Worm (Caenorhabditis elegans) whole organism, young adult: ENCODE measurements around the gene attf-2.

Experiments
- D2030.7 ChIP-seq: fragments of 200-800 bp; sonication (Bioruptor generic); IDR thresholded peaks from 2 replicates; pipeline ENCODE4 v1.3.6; 2022; ENCODE audit warnings: missing genetic modification reagents, missing genetic modification characterization, missing compliant biosample characterization
- F22D6.2 ChIP-seq: sonication (generic microtip); optimal IDR thresholded peaks from 2 replicates; lab custom pipeline; 2016; ENCODE audit warnings: mild to moderate bottlenecking, missing genetic modification characterization, missing compliant biosample characterization
- F23B12.7 ChIP-seq: sonication (generic microtip); optimal IDR thresholded peaks from 2 replicates; lab custom pipeline; 2017; ENCODE audit warnings: missing genetic modification characterization, mild to moderate bottlenecking, missing compliant biosample characterization, antibody characterized with exemption, moderate library complexity; ENCODE audit not compliant: insufficient read depth
- F33H1.4 ChIP-seq: fragments of 200-800 bp; sonication (Bioruptor generic); IDR thresholded peaks from 2 replicates; pipeline ENCODE4 v1.3.6; 2022; ENCODE audit warnings: missing genetic modification reagents, missing genetic modification characterization, missing compliant biosample characterization
- F55B11.4 ChIP-seq: sonication (generic microtip); optimal IDR thresholded peaks from 2 replicates; lab custom pipeline; 2016; ENCODE audit warnings: missing compliant biosample characterization, missing genetic modification characterization, borderline replicate concordance; ENCODE audit not compliant: insufficient read depth
- T07F8.4 ChIP-seq: sonication (generic microtip); optimal IDR thresholded peaks from 2 replicates; lab custom pipeline; 2016; ENCODE audit warnings: mild to moderate bottlenecking, missing genetic modification characterization, moderate library complexity, missing compliant biosample characterization
- Y53G8AR.9 ChIP-seq: fragments of 200-800 bp; sonication (Bioruptor generic); conservative IDR thresholded peaks from 2 replicates; pipeline ENCODE4 v1.3.6; 2022; ENCODE audit warnings: missing genetic modification reagents, missing genetic modification characterization, missing compliant biosample characterization
- akir-1 ChIP-seq: fragments of 200-800 bp; sonication (Bioruptor generic); optimal IDR thresholded peaks from 2 replicates; lab custom pipeline; 2018; ENCODE audit warnings: mild to moderate bottlenecking, missing genetic modification characterization, moderate library complexity, missing compliant biosample characterization
- aptf-2 ChIP-seq: fragments of 200-800 bp; sonication (Bioruptor generic); conservative IDR thresholded peaks from 2 replicates; pipeline ENCODE4 v1.3.6; 2022; ENCODE audit warnings: missing genetic modification reagents, missing genetic modification characterization, missing compliant biosample characterization
- aptf-3 ChIP-seq: fragments of 200-800 bp; sonication (Bioruptor generic); IDR thresholded peaks from 2 replicates; pipeline ENCODE4 v1.3.6; 2022; ENCODE audit warnings: missing genetic modification characterization, missing compliant biosample characterization
- cebp-2 ChIP-seq: fragments of 200-800 bp; sonication (Bioruptor generic); IDR thresholded peaks from 2 replicates; pipeline ENCODE4 v1.3.6; 2022; ENCODE audit warnings: missing genetic modification characterization, missing compliant biosample characterization
- ceh-27 ChIP-seq: fragments of 200-800 bp; sonication (Bioruptor generic); optimal IDR thresholded peaks from 2 replicates; lab custom pipeline; 2018; ENCODE audit warnings: mild to moderate bottlenecking, missing genetic modification characterization, moderate library complexity, missing compliant biosample characterization
- ceh-91 ChIP-seq: fragments of 200-800 bp; sonication (Bioruptor generic); IDR thresholded peaks from 2 replicates; pipeline ENCODE4 v1.3.6; 2022; ENCODE audit warnings: missing genetic modification reagents, missing genetic modification characterization, missing compliant biosample characterization
- efl-1 ChIP-seq: fragments of 150-350 bp; optimal IDR thresholded peaks from 2 replicates; lab custom pipeline; 2014; ENCODE audit warnings: missing biosample characterization, missing genetic modification reagents, missing genetic modification characterization
- egl-18 ChIP-seq: fragments of 200-800 bp; sonication (Bioruptor generic); IDR thresholded peaks from 2 replicates; pipeline ENCODE4 v1.3.6; 2022; ENCODE audit warnings: missing genetic modification reagents, missing genetic modification characterization, missing compliant biosample characterization
- egl-44 ChIP-seq: fragments of 200-800 bp; sonication (Bioruptor generic); IDR thresholded peaks from 2 replicates; pipeline ENCODE4 v1.3.6; 2022; ENCODE audit warnings: missing genetic modification reagents, missing genetic modification characterization, missing compliant biosample characterization
- egrh-3 ChIP-seq: fragments of 200-800 bp; sonication (Bioruptor generic); IDR thresholded peaks from 2 replicates; pipeline ENCODE4 v1.3.6; 2022; ENCODE audit warnings: missing genetic modification reagents, missing genetic modification characterization, missing compliant biosample characterization
- ekl-4 ChIP-seq: fragments of 200-800 bp; sonication (Bioruptor generic); IDR thresholded peaks from 2 replicates; pipeline ENCODE4 v1.3.6; 2022; ENCODE audit warnings: missing genetic modification reagents, missing genetic modification characterization, missing compliant biosample characterization
- ets-4 ChIP-seq: fragments of 200-800 bp; sonication (Bioruptor generic); optimal IDR thresholded peaks from 2 replicates; lab custom pipeline; 2018; ENCODE audit warnings: mild to moderate bottlenecking, missing genetic modification characterization, missing compliant biosample characterization
- hlh-26 ChIP-seq: fragments of 200-800 bp; sonication (Bioruptor generic); conservative IDR thresholded peaks from 2 replicates; pipeline ENCODE4 v1.3.6; 2022; ENCODE audit warnings: missing genetic modification reagents, missing genetic modification characterization, missing compliant biosample characterization
- hmg-1.2 ChIP-seq: fragments of 200-800 bp; sonication (Bioruptor generic); IDR thresholded peaks from 2 replicates; pipeline ENCODE4 v1.3.6; 2022; ENCODE audit warnings: missing genetic modification reagents, missing genetic modification characterization, missing compliant biosample characterization
- hrde-1 ChIP-seq: sonication (generic microtip); optimal IDR thresholded peaks from 2 replicates; lab custom pipeline; 2016; ENCODE audit warnings: missing genetic modification characterization, mild to moderate bottlenecking, missing compliant biosample characterization, moderate library complexity, missing genotype, missing genetic modification reagents, borderline replicate concordance
- hsf-1 ChIP-seq: fragments of 200-800 bp; sonication (Bioruptor generic); IDR thresholded peaks from 2 replicates; pipeline ENCODE4 v1.3.6; 2022; ENCODE audit warnings: missing genetic modification reagents, missing genetic modification characterization, missing compliant biosample characterization
- let-526 ChIP-seq: fragments of 200-800 bp; sonication (Bioruptor generic); IDR thresholded peaks from 2 replicates; pipeline ENCODE4 v1.3.6; 2022; ENCODE audit warnings: missing genetic modification reagents, missing genetic modification characterization, missing compliant biosample characterization
- let-607 ChIP-seq, 2 experiments: fragments of 200-800 bp in 1 of 2; sonication (Bioruptor generic) in 1 of 2; sonication (generic microtip) in 1 of 2; optimal IDR thresholded peaks; 2 replicates each; lab custom pipeline; 2016 to 2018; ENCODE audit warnings: mild to moderate bottlenecking in 2 of 2, missing compliant biosample characterization in 2 of 2, missing genetic modification characterization in 2 of 2, moderate library complexity in 2 of 2, missing genotype in 1 of 2
- lin-54 ChIP-seq: fragments of 200-800 bp; sonication (Bioruptor generic); optimal IDR thresholded peaks from 2 replicates; lab custom pipeline; 2018; ENCODE audit warnings: mild to moderate bottlenecking, missing genetic modification characterization, missing compliant biosample characterization
- lsl-1 ChIP-seq: fragments of 200-800 bp; sonication (Bioruptor generic); optimal IDR thresholded peaks from 2 replicates; lab custom pipeline; 2018; ENCODE audit warnings: mild to moderate bottlenecking, missing genetic modification characterization, moderate library complexity, missing compliant biosample characterization
- madf-10 ChIP-seq: sonication (generic microtip); optimal IDR thresholded peaks from 2 replicates; lab custom pipeline; 2016; ENCODE audit warnings: mild to moderate bottlenecking, missing genetic modification characterization, missing compliant biosample characterization
- madf-3 ChIP-seq: fragments of 200-800 bp; sonication (Bioruptor generic); IDR thresholded peaks from 2 replicates; pipeline ENCODE4 v1.3.6; 2022; ENCODE audit warnings: missing genetic modification reagents, missing genetic modification characterization, missing compliant biosample characterization
- madf-6 ChIP-seq: fragments of 200-800 bp; sonication (Bioruptor generic); IDR thresholded peaks from 2 replicates; pipeline ENCODE4 v1.3.6; 2022; ENCODE audit warnings: missing genetic modification reagents, missing genetic modification characterization, missing compliant biosample characterization
- madf-8 ChIP-seq: fragments of 200-800 bp; sonication (Bioruptor generic); conservative IDR thresholded peaks from 2 replicates; pipeline ENCODE4 v1.3.6; 2022; ENCODE audit warnings: missing genetic modification reagents, missing genetic modification characterization, missing compliant biosample characterization
- mcd-1 ChIP-seq: fragments of 200-800 bp; sonication (Bioruptor generic); IDR thresholded peaks from 2 replicates; pipeline ENCODE4 v1.3.6; 2022; ENCODE audit warnings: missing genetic modification reagents, missing genetic modification characterization, missing compliant biosample characterization
- mxl-1 ChIP-seq: sonication (generic microtip); optimal IDR thresholded peaks from 2 replicates; lab custom pipeline; 2016; ENCODE audit warnings: missing genetic modification characterization, missing compliant biosample characterization
- nfya-1 ChIP-seq: sonication (generic microtip); optimal IDR thresholded peaks from 2 replicates; lab custom pipeline; 2017; ENCODE audit warnings: antibody characterized with exemption, missing compliant biosample characterization, missing genetic modification characterization, borderline replicate concordance; ENCODE audit not compliant: insufficient read depth
- nfya-2 ChIP-seq: fragments of 200-800 bp; sonication (Bioruptor generic); IDR thresholded peaks from 2 replicates; pipeline ENCODE4 v1.3.6; 2022; ENCODE audit warnings: missing genetic modification reagents, missing genetic modification characterization, missing compliant biosample characterization
- nhr-80 ChIP-seq: sonication (generic microtip); optimal IDR thresholded peaks from 2 replicates; lab custom pipeline; 2016; ENCODE audit warnings: missing genetic modification characterization, missing compliant biosample characterization
- nhr-90 ChIP-seq: sonication (generic microtip); optimal IDR thresholded peaks from 2 replicates; lab custom pipeline; 2016; ENCODE audit warnings: missing genotype, mild to moderate bottlenecking, missing genetic modification characterization, missing compliant biosample characterization
- rpc-1 ChIP-seq, 2 experiments: fragments of 150-350 bp in 1 of 2; sonication (generic microtip) in 1 of 2; optimal IDR thresholded peaks; 2 replicates each; lab custom pipeline; 2014 to 2018; ENCODE audit warnings: missing biosample characterization in 1 of 2, missing genetic modification characterization in 1 of 2, missing genetic modification reagents in 1 of 2, missing genotype in 1 of 2
- snpc-1.1 ChIP-seq: sonication (generic microtip); optimal IDR thresholded peaks from 2 replicates; lab custom pipeline; 2017; ENCODE audit warnings: missing genetic modification characterization, mild to moderate bottlenecking, missing compliant biosample characterization, antibody characterized with exemption, moderate library complexity, missing genotype, missing genetic modification reagents; ENCODE audit not compliant: insufficient read depth
- snpc-1.3 ChIP-seq: sonication (generic microtip); optimal IDR thresholded peaks from 2 replicates; lab custom pipeline; 2017; ENCODE audit warnings: missing genetic modification characterization, mild to moderate bottlenecking, missing compliant biosample characterization, antibody characterized with exemption, moderate library complexity, missing genotype, missing genetic modification reagents; ENCODE audit not compliant: insufficient read depth
- sptf-2 ChIP-seq: fragments of 200-800 bp; sonication (Bioruptor generic); optimal IDR thresholded peaks from 2 replicates; lab custom pipeline; 2018; ENCODE audit warnings: mild to moderate bottlenecking, missing genetic modification characterization, missing compliant biosample characterization
- tbp1 ChIP-seq: fragments of 200-800 bp; sonication (Bioruptor generic); optimal IDR thresholded peaks from 2 replicates; lab custom pipeline; 2018; ENCODE audit warnings: mild to moderate bottlenecking, missing genetic modification characterization, missing compliant biosample characterization
- unc-62 ChIP-seq: fragments of 150-350 bp; optimal IDR thresholded peaks from 2 replicates; lab custom pipeline; 2014; ENCODE audit warnings: missing biosample characterization, missing genetic modification reagents, missing genetic modification characterization
- xnd-1 ChIP-seq: sonication (generic microtip); optimal IDR thresholded peaks from 2 replicates; lab custom pipeline; 2016; ENCODE audit warnings: missing genotype, missing genetic modification reagents, missing genetic modification characterization, missing compliant biosample characterization
- ztf-25 ChIP-seq: fragments of 200-800 bp; sonication (Bioruptor generic); IDR thresholded peaks from 2 replicates; pipeline ENCODE4 v1.3.6; 2022; ENCODE audit warnings: missing genetic modification reagents, missing genetic modification characterization, missing compliant biosample characterization
- ztf-6 ChIP-seq: fragments of 200-800 bp; sonication (Bioruptor generic); IDR thresholded peaks from 2 replicates; pipeline ENCODE4 v1.3.6; 2022; ENCODE audit warnings: missing genetic modification reagents, missing genetic modification characterization, missing compliant biosample characterization

Gene attf-2

ce11 chrV:7199077-7199476 lies 3.1 kb upstream of the attf-2 start:
- TF ChIP-seq T07F8.4 (tag; lab: Kevin White, UChicago) (no peak), let-526 (GFP tag; lab: Robert Waterston, UW) (no peak), unc-62 (GFP tag; lab: Kevin White, UChicago) (no peak), lsl-1 (GFP tag; lab: Kevin White, UChicago) (peak; percentile 97), nhr-90 (tag; lab: Kevin White, UChicago) (no peak), madf-6 (peak; percentile 93), sptf-2 (GFP tag; lab: Kevin White, UChicago) (no peak), ets-4 (GFP tag; lab: Kevin White, UChicago) (no peak), lin-54 (peak; percentile 54), F33H1.4 (GFP tag; lab: Robert Waterston, UW) (peak; percentile 93), xnd-1 (tag; lab: Kevin White, UChicago) (peak; percentile 89), tbp1 (peak; percentile 31), snpc-1.1 (tag; lab: Kevin White, UChicago) (peak; percentile 50), hsf-1 (GFP tag; lab: Robert Waterston, UW) (0 out of 2 replicates have a peak, but pooled peaks have one; percentile 14), madf-3 (GFP tag; lab: Robert Waterston, UW) (peak; percentile 90), let-607 (tag; optimal IDR thresholded peaks at IDR 0.05; lab: Kevin White, UChicago) (no peak), efl-1 (GFP tag; lab: Kevin White, UChicago) (peak; percentile 7), mcd-1 (0 out of 2 replicates have a peak, but pooled peaks have one; percentile 7), F55B11.4 (no peak), ceh-91 (GFP tag; lab: Robert Waterston, UW) (peak; percentile 51), egrh-3 (no peak), madf-8 (GFP tag; lab: Robert Waterston, UW) (peak; percentile 75), nfya-2 (GFP tag; lab: Robert Waterston, UW) (no peak), egl-44 (GFP tag; lab: Robert Waterston, UW) (no peak), D2030.7 (peak; percentile 54; the same call in 1 of the 2 replicates)

- TF ChIP-seq D2030.7 (no peak), let-607 (tag; optimal IDR thresholded peaks at IDR 0.05; lab: Kevin White, UChicago) (peak; percentile 46 to 68), rpc-1 (optimal IDR thresholded peaks at IDR 0.05; lab: Kevin White, UChicago) (no peak), rpc-1 (tag; optimal IDR thresholded peaks at IDR 0.05; lab: Kevin White, UChicago) (no peak), ztf-6 (GFP tag; lab: Robert Waterston, UW) (no peak), snpc-1.3 (tag; lab: Kevin White, UChicago) (no peak), snpc-1.1 (tag; lab: Kevin White, UChicago) (peak; percentile 13), nhr-80 (peak; percentile 95), aptf-3 (GFP tag; lab: Robert Waterston, UW) (no peak), egl-18 (no peak), akir-1 (GFP tag; lab: Kevin White, UChicago) (no peak), ceh-27 (GFP tag; lab: Kevin White, UChicago) (no peak), nfya-1 (tag; lab: Kevin White, UChicago) (no peak), hlh-26 (no peak), cebp-2 (GFP tag; lab: Robert Waterston, UW) (no peak), hmg-1.2 (GFP tag; lab: Robert Waterston, UW) (0 out of 2 replicates have a peak, but pooled peaks have one; percentile 31), madf-10 (tag; lab: Kevin White, UChicago) (no peak), madf-3 (GFP tag; lab: Robert Waterston, UW) (peak; percentile 93), mxl-1 (tag; lab: Kevin White, UChicago) (no peak), F23B12.7 (tag; lab: Kevin White, UChicago) (no peak), F22D6.2 (tag; lab: Kevin White, UChicago) (no peak), hrde-1 (tag; lab: Kevin White, UChicago) (peak; percentile 82), Y53G8AR.9 (GFP tag; lab: Robert Waterston, UW) (peak; percentile 76), ztf-25 (GFP tag; lab: Robert Waterston, UW) (0 out of 2 replicates have a peak, but pooled peaks have one; percentile 59), ekl-4 (GFP tag; lab: Robert Waterston, UW) (peak; percentile 72), aptf-2 (GFP tag; lab: Robert Waterston, UW) (no peak)
Observed at ce11 chrV:7198403-7198802, 2.5 kb upstream of the attf-2 start.
